Fruit fly (Drosophila melanogaster) whole organism, embryonic: Measurements from ENCODE around the gene Agpat3.

ENCODE experiments used
- BEAF-32 ChIP-seq: fragments of 200-800 bp; sonication (Bioruptor generic); optimal IDR thresholded peaks from 3 replicates; lab custom pipeline; 2017; ENCODE audit warnings: missing biosample characterization, missing genetic modification characterization, mild to moderate bottlenecking, moderate library complexity, missing genetic modification reagents
- CG10979 ChIP-seq: fragments of 200-800 bp; sonication (Bioruptor generic); optimal IDR thresholded peaks from 2 replicates; lab custom pipeline; 2018; ENCODE audit warnings: missing biosample characterization, mild to moderate bottlenecking, missing genetic modification characterization, moderate library complexity
- CG11560 ChIP-seq: fragments of 200-800 bp; sonication (Bioruptor generic); IDR thresholded peaks from 3 replicates; pipeline ENCODE4 v1.3.6; 2022; ENCODE audit warnings: missing biosample characterization, missing genetic modification characterization
- CG12155 ChIP-seq: fragments of 200-800 bp; sonication (Bioruptor generic); optimal IDR thresholded peaks from 3 replicates; lab custom pipeline; 2016; ENCODE audit warnings: missing biosample characterization, missing genetic modification characterization
- CG12299 ChIP-seq: fragments of 200-800 bp; sonication (Bioruptor generic); optimal IDR thresholded peaks from 2 replicates; lab custom pipeline; 2018; ENCODE audit warnings: missing biosample characterization, mild to moderate bottlenecking, missing genetic modification characterization
- CG1233 ChIP-seq: fragments of 200-800 bp; sonication (Bioruptor generic); optimal IDR thresholded peaks from 4 replicates; lab custom pipeline; 2018; ENCODE audit warnings: missing biosample characterization, mild to moderate bottlenecking, missing genetic modification characterization
- CG17802 ChIP-seq: fragments of 200-800 bp; sonication (Bioruptor generic); optimal IDR thresholded peaks from 2 replicates; lab custom pipeline; 2018; ENCODE audit warnings: missing biosample characterization, mild to moderate bottlenecking, missing genetic modification characterization, moderate library complexity
- CG18262 ChIP-seq: fragments of 200-800 bp; optimal IDR thresholded peaks from 3 replicates; lab custom pipeline; 2019; ENCODE audit warnings: missing biosample characterization, mild to moderate bottlenecking, missing genetic modification characterization, moderate library complexity
- CG2120 ChIP-seq: fragments of 200-800 bp; sonication (Bioruptor generic); optimal IDR thresholded peaks from 3 replicates; lab custom pipeline; 2016; ENCODE audit warnings: missing biosample characterization, missing genetic modification characterization
- CG30020 ChIP-seq: fragments of 200-800 bp; optimal IDR thresholded peaks from 2 replicates; lab custom pipeline; 2019; ENCODE audit warnings: missing biosample characterization, mild to moderate bottlenecking, missing genetic modification characterization, moderate library complexity
- CG31224 ChIP-seq: fragments of 200-800 bp; sonication (Bioruptor generic); IDR thresholded peaks from 2 replicates; pipeline ENCODE4 v1.3.6; 2022; ENCODE audit warnings: missing biosample characterization, missing genetic modification characterization
- CG31388 ChIP-seq: fragments of 200-800 bp; sonication (Bioruptor generic); optimal IDR thresholded peaks from 2 replicates; lab custom pipeline; 2016; ENCODE audit warnings: missing biosample characterization, missing genetic modification characterization
- CG34422 ChIP-seq: fragments of 200-800 bp; sonication (Bioruptor generic); IDR thresholded peaks from 3 replicates; pipeline ENCODE4 v1.3.6; 2022; ENCODE audit warnings: missing biosample characterization, missing genetic modification characterization
- CG3726 ChIP-seq: fragments of 200-800 bp; sonication (Bioruptor generic); IDR thresholded peaks from 3 replicates; pipeline ENCODE4, ENCODE4 v1.3.6; 2022; ENCODE audit warnings: missing biosample characterization, missing genetic modification characterization
- CG4404 ChIP-seq: fragments of 200-800 bp; sonication (Bioruptor generic); IDR thresholded peaks from 2 replicates; pipeline ENCODE4 v1.3.6; 2022; ENCODE audit warnings: missing biosample characterization, missing genetic modification characterization
- CG4424 ChIP-seq: fragments of 200-800 bp; sonication (Bioruptor generic); optimal IDR thresholded peaks from 3 replicates; lab custom pipeline; 2016; ENCODE audit warnings: missing biosample characterization, missing genetic modification characterization
- CG6175 ChIP-seq: fragments of 200-800 bp; sonication (Bioruptor generic); IDR thresholded peaks from 3 replicates; pipeline ENCODE4 v1.3.6; 2022; ENCODE audit warnings: missing biosample characterization, missing genetic modification characterization
- CG6854 ChIP-seq: fragments of 200-800 bp; sonication (Bioruptor generic); optimal IDR thresholded peaks from 3 replicates; lab custom pipeline; 2017; ENCODE audit warnings: missing biosample characterization, mild to moderate bottlenecking, missing genetic modification characterization
- CG7357 ChIP-seq: fragments of 200-800 bp; sonication (Bioruptor generic); IDR thresholded peaks from 3 replicates; pipeline ENCODE4 v1.3.6; 2022; ENCODE audit warnings: missing biosample characterization, missing genetic modification characterization
- CG7987 ChIP-seq: fragments of 200-800 bp; sonication (Bioruptor generic); optimal IDR thresholded peaks from 2 replicates; lab custom pipeline; 2018; ENCODE audit warnings: missing biosample characterization, mild to moderate bottlenecking, missing genetic modification characterization, moderate library complexity
- Camta ChIP-seq: fragments of 200-800 bp; sonication (Bioruptor generic); optimal IDR thresholded peaks from 2 replicates; lab custom pipeline; 2016; ENCODE audit warnings: missing biosample characterization, missing genetic modification characterization
- H15 ChIP-seq: fragments of 200-800 bp; sonication (Bioruptor generic); IDR thresholded peaks from 3 replicates; pipeline ENCODE4 v1.3.6; 2022; ENCODE audit warnings: missing biosample characterization, missing genetic modification characterization
- HHEX ChIP-seq: fragments of 200-800 bp; sonication (Bioruptor generic); optimal IDR thresholded peaks from 3 replicates; lab custom pipeline; 2017; ENCODE audit warnings: missing biosample characterization, mild to moderate bottlenecking, missing genetic modification characterization, missing genetic modification reagents
- HmgZ ChIP-seq: fragments of 200-800 bp; sonication (Bioruptor generic); optimal IDR thresholded peaks from 2 replicates; lab custom pipeline; 2018; ENCODE audit warnings: missing biosample characterization, mild to moderate bottlenecking, missing genetic modification characterization
- Lhr ChIP-seq: fragments of 200-800 bp; sonication (Bioruptor generic); optimal IDR thresholded peaks from 3 replicates; lab custom pipeline; 2017; ENCODE audit warnings: mild to moderate bottlenecking, missing biosample characterization, missing genetic modification reagents, missing genetic modification characterization
- Med ChIP-seq: fragments of 200-800 bp; sonication (Bioruptor generic); peaks from one replicate; lab custom pipeline; 2016; ENCODE audit warnings: missing biosample characterization, missing genetic modification characterization, mild to moderate bottlenecking, inconsistent platforms, moderate library complexity
- NK7.1 ChIP-seq: fragments of 200-800 bp; sonication (Bioruptor generic); optimal IDR thresholded peaks from 3 replicates; lab custom pipeline; 2016; ENCODE audit warnings: missing biosample characterization, missing genetic modification characterization
- Nf-YA ChIP-seq: fragments of 200-800 bp; sonication (Bioruptor generic); IDR thresholded peaks from 2 replicates; pipeline ENCODE4 v1.3.6; 2022; ENCODE audit warnings: missing biosample characterization, missing genetic modification characterization
- PHDP ChIP-seq: fragments of 200-800 bp; sonication (Bioruptor generic); optimal IDR thresholded peaks from 3 replicates; lab custom pipeline; 2018; ENCODE audit warnings: missing biosample characterization, mild to moderate bottlenecking, missing genetic modification characterization, moderate library complexity
- Stat92E ChIP-seq, 3 experiments: fragments of >200 bp in 2 of 3; fragments of 200-800 bp in 1 of 3; sonication (Bioruptor generic) in 1 of 3; optimal IDR thresholded peaks; 2 replicates each; lab custom pipeline; 2017 to 2019; ENCODE audit warnings: missing biosample characterization in 3 of 3, missing genetic modification characterization in 3 of 3, mild to moderate bottlenecking in 1 of 3, moderate library complexity in 1 of 3
- amos ChIP-seq: fragments of 200-800 bp; sonication (Bioruptor generic); IDR thresholded peaks from 2 replicates; pipeline ENCODE4 v1.3.6; 2022; ENCODE audit warnings: missing biosample characterization, missing genetic modification characterization; ENCODE audit not compliant: partially characterized antibody
- ash1 ChIP-seq: fragments of 200-800 bp; sonication (Bioruptor generic); optimal IDR thresholded peaks from 2 replicates; lab custom pipeline; 2018; ENCODE audit warnings: missing biosample characterization, mild to moderate bottlenecking, missing genetic modification characterization
- bbx ChIP-seq: fragments of 200-800 bp; sonication (Bioruptor generic); IDR thresholded peaks from 2 replicates; pipeline ENCODE4 v1.3.6; 2022; ENCODE audit warnings: missing biosample characterization, missing genetic modification characterization; ENCODE audit not compliant: partially characterized antibody
- btn ChIP-seq: fragments of 200-800 bp; sonication (Bioruptor generic); optimal IDR thresholded peaks from 2 replicates; lab custom pipeline; 2016; ENCODE audit warnings: missing biosample characterization, missing genetic modification characterization
- cwo ChIP-seq: fragments of 200-800 bp; sonication (Bioruptor generic); optimal IDR thresholded peaks from 3 replicates; lab custom pipeline; 2017; ENCODE audit warnings: missing biosample characterization, missing genetic modification characterization, mild to moderate bottlenecking, moderate library complexity, missing genetic modification reagents
- dan ChIP-seq: fragments of 200-800 bp; sonication (Bioruptor generic); IDR thresholded peaks from 2 replicates; pipeline ENCODE4 v1.3.6; 2022; ENCODE audit warnings: missing biosample characterization, missing genetic modification characterization
- dati ChIP-seq: fragments of 200-800 bp; sonication (Bioruptor generic); IDR thresholded peaks from 2 replicates; pipeline ENCODE4 v1.3.6; 2022; ENCODE audit warnings: missing biosample characterization, missing genetic modification characterization
- dimm ChIP-seq: fragments of 200-800 bp; sonication (Bioruptor generic); IDR thresholded peaks from 2 replicates; pipeline ENCODE4 v1.3.6; 2022; ENCODE audit warnings: missing biosample characterization, missing genetic modification characterization
- ewg ChIP-seq: fragments of 200-800 bp; sonication (Bioruptor generic); optimal IDR thresholded peaks from 3 replicates; lab custom pipeline; 2017; ENCODE audit warnings: mild to moderate bottlenecking, missing biosample characterization, missing genetic modification reagents, missing genetic modification characterization
- fd96Cb ChIP-seq: fragments of 200-800 bp; sonication (Bioruptor generic); optimal IDR thresholded peaks from 2 replicates; lab custom pipeline; 2018; ENCODE audit warnings: missing biosample characterization, mild to moderate bottlenecking, missing genetic modification characterization, moderate library complexity
- gsb ChIP-seq: fragments of 200-800 bp; sonication (Bioruptor generic); IDR thresholded peaks from 2 replicates; pipeline ENCODE4 v1.3.6; 2022; ENCODE audit warnings: missing biosample characterization, missing genetic modification characterization
- maf-S ChIP-seq: fragments of 200-800 bp; sonication (Bioruptor generic); optimal IDR thresholded peaks from 2 replicates; lab custom pipeline; 2016; ENCODE audit warnings: missing biosample characterization, missing genetic modification characterization
- nau ChIP-seq: fragments of 200-800 bp; sonication (Bioruptor generic); optimal IDR thresholded peaks from 3 replicates; lab custom pipeline; 2017; ENCODE audit warnings: missing biosample characterization, mild to moderate bottlenecking, missing genetic modification characterization, missing genetic modification reagents
- nerfin-1 ChIP-seq: fragments of 200-800 bp; sonication (Bioruptor generic); optimal IDR thresholded peaks from 3 replicates; lab custom pipeline; 2019; ENCODE audit warnings: missing biosample characterization, mild to moderate bottlenecking, missing genetic modification characterization, moderate library complexity
- otp ChIP-seq: fragments of 200-800 bp; sonication (Bioruptor generic); IDR thresholded peaks from 3 replicates; pipeline ENCODE4, ENCODE4 v1.3.6; 2022; ENCODE audit warnings: missing biosample characterization, missing genetic modification characterization
- pb ChIP-seq: fragments of 200-800 bp; sonication (Bioruptor generic); optimal IDR thresholded peaks from 3 replicates; lab custom pipeline; 2016; ENCODE audit warnings: missing biosample characterization, missing genetic modification characterization
- pho ChIP-seq: fragments of 200-800 bp; sonication (Bioruptor generic); optimal IDR thresholded peaks from 2 replicates; lab custom pipeline; 2016; ENCODE audit warnings: missing biosample characterization, missing genetic modification characterization
- salm ChIP-seq: fragments of 200-800 bp; sonication (Bioruptor generic); optimal IDR thresholded peaks from 2 replicates; lab custom pipeline; 2018; ENCODE audit warnings: missing biosample characterization, mild to moderate bottlenecking, missing genetic modification characterization
- sr ChIP-seq: fragments of 200-800 bp; sonication (Bioruptor generic); IDR thresholded peaks from 3 replicates; pipeline ENCODE4 v1.3.6; 2022; ENCODE audit warnings: missing biosample characterization, missing genetic modification characterization
- twi ChIP-seq: fragments of 200-800 bp; optimal IDR thresholded peaks from 2 replicates; lab custom pipeline; 2019; ENCODE audit warnings: missing biosample characterization, mild to moderate bottlenecking, missing genetic modification characterization, moderate library complexity
- unc-4 ChIP-seq: fragments of 200-800 bp; sonication (Bioruptor generic); IDR thresholded peaks from 2 replicates; pipeline ENCODE4 v1.3.6; 2022; ENCODE audit warnings: missing biosample characterization, missing genetic modification characterization; ENCODE audit not compliant: partially characterized antibody

Gene Agpat3

dm6 chr3L:16411566-16411965, 25.8 kb upstream of the Agpat3 start, which contains the start of gene fax (continued):
- no peak for TF ChIP-seq pho
- no peak for TF ChIP-seq H15 (GFP tag; lab: Robert Waterston, UW)
- TF ChIP-seq CG12155: no peak
- peak; percentile 44; the same call in 1 of the 3 replicates for TF ChIP-seq otp (GFP tag; lab: Robert Waterston, UW)
- peak; percentile 69 for TF ChIP-seq CG7987 (GFP tag; lab: Kevin White, UChicago)
- no peak for TF ChIP-seq Nf-YA (GFP tag; lab: Robert Waterston, UW)
- peak; percentile 72 for TF ChIP-seq Lhr (GFP tag; lab: Kevin White, UChicago)
- TF ChIP-seq CG18262 (tag; lab: Kevin White, UChicago): peak; percentile 4
- TF ChIP-seq pb (GFP tag; lab: Kevin White, UChicago): no peak
- no peak for TF ChIP-seq maf-S
- TF ChIP-seq CG11560 (tag; lab: Robert Waterston, UW): no peak
- TF ChIP-seq sr (GFP tag; lab: Robert Waterston, UW): 0 out of 3 replicates have a peak, but pooled peaks have one; percentile 23
- peak; percentile 45 for TF ChIP-seq nerfin-1
- no peak for TF ChIP-seq cwo (GFP tag; lab: Kevin White, UChicago)
- no peak for TF ChIP-seq unc-4 (GFP tag; lab: Robert Waterston, UW)
- no peak for TF ChIP-seq Camta (GFP tag; lab: Kevin White, UChicago)
- no peak for TF ChIP-seq CG4404 (GFP tag; lab: Robert Waterston, UW)
- TF ChIP-seq twi (tag; lab: Kevin White, UChicago): peak; percentile 3
- no peak for TF ChIP-seq ash1 (GFP tag; lab: Kevin White, UChicago)
- TF ChIP-seq Med (GFP tag; lab: Kevin White, UChicago): peak; percentile 92
- TF ChIP-seq dan (GFP tag; lab: Robert Waterston, UW): no peak
- peak; percentile 44 for TF ChIP-seq nau
- no peak for TF ChIP-seq fd96Cb (tag; lab: Kevin White, UChicago)
- peak; percentile 4 for TF ChIP-seq CG30020 (tag; lab: Kevin White, UChicago)
- peak; percentile 49 for TF ChIP-seq ewg (GFP tag; lab: Kevin White, UChicago)
- no peak for TF ChIP-seq btn (GFP tag; lab: Kevin White, UChicago)
- TF ChIP-seq BEAF-32 (GFP tag; lab: Kevin White, UChicago): no peak
- no peak for TF ChIP-seq gsb (GFP tag; lab: Robert Waterston, UW)
- TF ChIP-seq salm (tag; lab: Kevin White, UChicago): no peak
- TF ChIP-seq CG12299 (tag; lab: Kevin White, UChicago): peak; percentile 14
- peak; percentile 0 for TF ChIP-seq CG1233 (GFP tag; lab: Kevin White, UChicago)
- TF ChIP-seq Stat92E (GFP tag; optimal IDR thresholded peaks at IDR 0.05; lab: Kevin White, UChicago): peak in 1 of 3 experiments; percentile 85
- TF ChIP-seq CG6854: peak; percentile 60
- peak; percentile 43 for TF ChIP-seq PHDP (tag; lab: Kevin White, UChicago)
- peak; percentile 0 for TF ChIP-seq CG2120 (GFP tag; lab: Kevin White, UChicago)
- no peak for TF ChIP-seq CG17802 (tag; lab: Kevin White, UChicago)
- no peak for TF ChIP-seq NK7.1 (GFP tag; lab: Kevin White, UChicago)
- TF ChIP-seq CG10979 (tag; lab: Kevin White, UChicago): peak; percentile 41
- TF ChIP-seq CG3726: no peak
- peak; percentile 86 for TF ChIP-seq CG6175 (GFP tag; lab: Robert Waterston, UW)
- no peak for TF ChIP-seq dimm (GFP tag; lab: Robert Waterston, UW)
- TF ChIP-seq CG7357 (GFP tag; lab: Robert Waterston, UW): no peak
- TF ChIP-seq bbx (GFP tag; lab: Robert Waterston, UW): peak; percentile 55
- TF ChIP-seq HHEX (GFP tag; lab: Kevin White, UChicago): no peak
- peak; percentile 66; the same call in 1 of the 3 replicates for TF ChIP-seq CG34422 (GFP tag; lab: Robert Waterston, UW)
- no peak for TF ChIP-seq HmgZ (tag; lab: Kevin White, UChicago)
- no peak for TF ChIP-seq CG4424
- TF ChIP-seq CG31224 (GFP tag; lab: Robert Waterston, UW): no peak
- no peak for TF ChIP-seq CG31388 (GFP tag; lab: Kevin White, UChicago)
- TF ChIP-seq dati (GFP tag; lab: Robert Waterston, UW): no peak
- TF ChIP-seq amos (GFP tag; lab: Robert Waterston, UW): peak; percentile 57
